Fruit fly (Drosophila melanogaster) whole organism, embryonic: ENCODE data around the gene Arp8.

Experiments
- Bdp1 ChIP-seq: fragments of 200-800 bp; sonication (Bioruptor generic); optimal IDR thresholded peaks from 3 replicates; lab custom pipeline; 2016; ENCODE audit warnings: missing biosample characterization, missing genetic modification characterization
- CG10147 ChIP-seq: fragments of 200-800 bp; sonication (Bioruptor generic); optimal IDR thresholded peaks from 2 replicates; lab custom pipeline; 2019; ENCODE audit warnings: missing biosample characterization, mild to moderate bottlenecking, missing genetic modification characterization, moderate library complexity
- CG10654 ChIP-seq: fragments of 200-800 bp; sonication (Bioruptor generic); optimal IDR thresholded peaks from 2 replicates; lab custom pipeline; 2016; ENCODE audit warnings: missing biosample characterization, missing genetic modification characterization
- CG10959 ChIP-seq: fragments of 200-800 bp; sonication (Bioruptor generic); IDR thresholded peaks from 2 replicates; pipeline ENCODE4 v1.3.6; 2022; ENCODE audit warnings: missing biosample characterization, missing genetic modification characterization
- CG11085 ChIP-seq: fragments of 200-800 bp; sonication (Bioruptor generic); IDR thresholded peaks from 2 replicates; pipeline ENCODE4 v1.3.6; 2022; ENCODE audit warnings: missing biosample characterization, missing genetic modification characterization
- CG11398 ChIP-seq: fragments of 200-800 bp; sonication (Bioruptor generic); optimal IDR thresholded peaks from 2 replicates; lab custom pipeline; 2016; ENCODE audit warnings: missing biosample characterization, missing genetic modification characterization
- CG13296 ChIP-seq: fragments of 200-800 bp; sonication (Bioruptor generic); optimal IDR thresholded peaks from 3 replicates; lab custom pipeline; 2018; ENCODE audit warnings: missing biosample characterization, mild to moderate bottlenecking, missing genetic modification characterization
- CG1602 ChIP-seq: fragments of 200-800 bp; sonication (Bioruptor generic); optimal IDR thresholded peaks from 3 replicates; lab custom pipeline; 2016; ENCODE audit warnings: missing biosample characterization, missing genetic modification characterization
- CG16863 ChIP-seq: fragments of 200-800 bp; sonication (Bioruptor generic); optimal IDR thresholded peaks from 3 replicates; lab custom pipeline; 2016; ENCODE audit warnings: missing biosample characterization, missing genetic modification characterization
- CG18011 ChIP-seq: fragments of 200-800 bp; sonication (Bioruptor generic); optimal IDR thresholded peaks from 2 replicates; lab custom pipeline; 2017; ENCODE audit warnings: missing biosample characterization, missing genetic modification characterization, mild to moderate bottlenecking, moderate library complexity, missing genotype
- CG31441 ChIP-seq: fragments of 200-800 bp; sonication (Bioruptor generic); IDR thresholded peaks from 2 replicates; pipeline ENCODE4 v1.3.6; 2022; ENCODE audit warnings: missing biosample characterization, missing genetic modification characterization
- CG32767 ChIP-seq: fragments of 200-800 bp; sonication (Bioruptor generic); IDR thresholded peaks from 2 replicates; pipeline ENCODE4 v1.3.6; 2022; ENCODE audit warnings: missing biosample characterization, missing genetic modification characterization
- CG4617 ChIP-seq: fragments of 200-800 bp; sonication (Bioruptor generic); optimal IDR thresholded peaks from 3 replicates; lab custom pipeline; 2016; ENCODE audit warnings: missing biosample characterization, missing genetic modification characterization, borderline replicate concordance
- CG4707 ChIP-seq: fragments of 200-800 bp; sonication (Bioruptor generic); optimal IDR thresholded peaks from 2 replicates; lab custom pipeline; 2018; ENCODE audit warnings: missing biosample characterization, mild to moderate bottlenecking, missing genetic modification characterization, moderate library complexity
- CG4820 ChIP-seq: fragments of 200-800 bp; sonication (Bioruptor generic); optimal IDR thresholded peaks from 3 replicates; lab custom pipeline; 2016; ENCODE audit warnings: missing biosample characterization, missing genetic modification characterization
- CG6689 ChIP-seq: fragments of 200-800 bp; sonication (Bioruptor generic); IDR thresholded peaks from 2 replicates; pipeline ENCODE4 v1.3.6; 2022; ENCODE audit warnings: missing biosample characterization, missing genetic modification characterization
- CG6791 ChIP-seq: fragments of 200-800 bp; sonication (Bioruptor generic); IDR thresholded peaks from 3 replicates; pipeline ENCODE4 v1.3.6; 2022; ENCODE audit warnings: missing biosample characterization, missing genetic modification characterization; ENCODE audit not compliant: partially characterized antibody
- CG7839 ChIP-seq: fragments of 200-800 bp; sonication (Bioruptor generic); optimal IDR thresholded peaks from 3 replicates; lab custom pipeline; 2018; ENCODE audit warnings: missing biosample characterization, mild to moderate bottlenecking, missing genetic modification characterization, moderate library complexity
- CG8281 ChIP-seq: fragments of 200-800 bp; sonication (Bioruptor generic); optimal IDR thresholded peaks from 2 replicates; lab custom pipeline; 2018; ENCODE audit warnings: missing biosample characterization, mild to moderate bottlenecking, missing genetic modification characterization, moderate library complexity
- CG8359 ChIP-seq: fragments of 200-800 bp; sonication (Bioruptor generic); optimal IDR thresholded peaks from 2 replicates; lab custom pipeline; 2017; ENCODE audit warnings: missing biosample characterization, mild to moderate bottlenecking, missing genetic modification characterization, borderline replicate concordance
- D ChIP-seq, 2 experiments: fragments of 200-800 bp in 1 of 2; fragments of >200 bp in 1 of 2; sonication (Bioruptor generic) in 1 of 2; optimal IDR thresholded peaks; 2 replicates in 1 of 2; 3 replicates in 1 of 2; lab custom pipeline; 2017; ENCODE audit warnings: mild to moderate bottlenecking in 1 of 2, missing biosample characterization in 1 of 2, missing genetic modification characterization in 1 of 2, missing genetic modification reagents in 1 of 2
- D19A ChIP-seq: fragments of 200-800 bp; optimal IDR thresholded peaks from 3 replicates; lab custom pipeline; 2019; ENCODE audit warnings: missing biosample characterization, mild to moderate bottlenecking, missing genetic modification characterization, moderate library complexity
- Dad ChIP-seq: fragments of 200-800 bp; sonication (Bioruptor generic); optimal IDR thresholded peaks from 3 replicates; lab custom pipeline; 2016; ENCODE audit warnings: missing biosample characterization, missing genetic modification characterization
- Dll ChIP-seq: fragments of 200-800 bp; sonication (Bioruptor generic); IDR thresholded peaks from 4 replicates; pipeline ENCODE4 v1.3.6; 2022; ENCODE audit warnings: missing biosample characterization, missing genetic modification characterization; ENCODE audit not compliant: partially characterized antibody
- Doc2 ChIP-seq: fragments of 200-800 bp; sonication (Bioruptor generic); IDR thresholded peaks from 2 replicates; pipeline ENCODE4 v1.3.6; 2022; ENCODE audit warnings: missing biosample characterization, missing genetic modification characterization
- Dp ChIP-seq: fragments of 200-800 bp; sonication (Bioruptor generic); optimal IDR thresholded peaks from 2 replicates; lab custom pipeline; 2018; ENCODE audit warnings: missing biosample characterization, mild to moderate bottlenecking, missing genetic modification characterization, moderate library complexity
- Drgx ChIP-seq: fragments of 200-800 bp; sonication (Bioruptor generic); IDR thresholded peaks from 2 replicates; pipeline ENCODE4 v1.3.6; 2022; ENCODE audit warnings: missing biosample characterization, missing genetic modification characterization
- Hey ChIP-seq: fragments of 200-800 bp; sonication (Bioruptor generic); optimal IDR thresholded peaks from 3 replicates; lab custom pipeline; 2018; ENCODE audit warnings: missing biosample characterization, mild to moderate bottlenecking, missing genetic modification characterization
- Hsf ChIP-seq: fragments of 200-800 bp; sonication (Bioruptor generic); optimal IDR thresholded peaks from 3 replicates; lab custom pipeline; 2016; ENCODE audit warnings: missing biosample characterization, missing genetic modification characterization
- MBD-R2 ChIP-seq: fragments of 200-800 bp; sonication (Bioruptor generic); IDR thresholded peaks from 2 replicates; pipeline ENCODE4 v1.3.6; 2022; ENCODE audit warnings: missing biosample characterization, missing genetic modification characterization
- NC2α ChIP-seq: fragments of 200-800 bp; sonication (Bioruptor generic); optimal IDR thresholded peaks from 2 replicates; lab custom pipeline; 2016; ENCODE audit warnings: missing biosample characterization, missing genetic modification characterization
- Ptx1 ChIP-seq: fragments of 200-800 bp; sonication (Bioruptor generic); IDR thresholded peaks from 2 replicates; pipeline ENCODE4 v1.3.6; 2022; ENCODE audit warnings: missing biosample characterization, missing genetic modification characterization
- Scr ChIP-seq: fragments of 200-800 bp; sonication (Bioruptor generic); IDR thresholded peaks from 2 replicates; pipeline ENCODE4 v1.3.6; 2022; ENCODE audit warnings: missing biosample characterization, missing genetic modification characterization; ENCODE audit not compliant: partially characterized antibody
- YL-1 ChIP-seq: fragments of 200-800 bp; sonication (Bioruptor generic); optimal IDR thresholded peaks from 3 replicates; lab custom pipeline; 2017; ENCODE audit warnings: missing biosample characterization, mild to moderate bottlenecking, missing genetic modification characterization
- ara ChIP-seq: fragments of 200-800 bp; sonication (Bioruptor generic); IDR thresholded peaks from 2 replicates; pipeline ENCODE4 v1.3.6; 2022; ENCODE audit warnings: missing biosample characterization, missing genetic modification characterization
- az2 ChIP-seq: fragments of 200-800 bp; sonication (Bioruptor generic); optimal IDR thresholded peaks from 3 replicates; lab custom pipeline; 2016; ENCODE audit warnings: missing biosample characterization, missing genetic modification characterization
- chm ChIP-seq: fragments of 200-800 bp; sonication (Bioruptor generic); IDR thresholded peaks from 2 replicates; pipeline ENCODE4 v1.3.6; 2022; ENCODE audit warnings: missing biosample characterization, missing genetic modification characterization
- chn ChIP-seq: fragments of 200-800 bp; sonication (Bioruptor generic); optimal IDR thresholded peaks from 2 replicates; lab custom pipeline; 2016; ENCODE audit warnings: missing biosample characterization, missing genetic modification characterization
- corto ChIP-seq: fragments of 200-800 bp; sonication (Bioruptor generic); optimal IDR thresholded peaks from 2 replicates; lab custom pipeline; 2016; ENCODE audit warnings: missing biosample characterization, mild to moderate bottlenecking, missing genetic modification characterization, moderate library complexity
- dmrt99B ChIP-seq: fragments of 200-800 bp; sonication (Bioruptor generic); optimal IDR thresholded peaks from 2 replicates; lab custom pipeline; 2018; ENCODE audit warnings: missing biosample characterization, mild to moderate bottlenecking, missing genetic modification characterization, moderate library complexity
- eyg ChIP-seq: fragments of 200-800 bp; sonication (Bioruptor generic); optimal IDR thresholded peaks from 3 replicates; lab custom pipeline; 2016; ENCODE audit warnings: missing biosample characterization, missing genetic modification characterization
- fru ChIP-seq: fragments of >200 bp; optimal IDR thresholded peaks from 2 replicates; lab custom pipeline; 2017
- hbn ChIP-seq: fragments of 200-800 bp; sonication (Bioruptor generic); IDR thresholded peaks from 2 replicates; pipeline ENCODE4 v1.3.6; 2022; ENCODE audit warnings: missing biosample characterization, missing genetic modification characterization; ENCODE audit not compliant: partially characterized antibody
- ken ChIP-seq: fragments of 200-800 bp; sonication (Bioruptor generic); IDR thresholded peaks from 3 replicates; pipeline ENCODE4 v1.3.6; 2022; ENCODE audit warnings: missing biosample characterization, missing genetic modification characterization
- oc ChIP-seq: fragments of 200-800 bp; sonication (Bioruptor generic); optimal IDR thresholded peaks from 2 replicates; lab custom pipeline; 2018; ENCODE audit warnings: missing biosample characterization, mild to moderate bottlenecking, missing genetic modification characterization, moderate library complexity
- otp ChIP-seq: fragments of 200-800 bp; sonication (Bioruptor generic); IDR thresholded peaks from 3 replicates; pipeline ENCODE4, ENCODE4 v1.3.6; 2022; ENCODE audit warnings: missing biosample characterization, missing genetic modification characterization
- peb ChIP-seq: fragments of 200-800 bp; sonication (Bioruptor generic); IDR thresholded peaks from 2 replicates; pipeline ENCODE4 v1.3.6; 2022; ENCODE audit warnings: missing biosample characterization, missing genetic modification characterization
- sob ChIP-seq: fragments of 200-800 bp; sonication (Bioruptor generic); IDR thresholded peaks from 2 replicates; pipeline ENCODE4 v1.3.6; 2022; ENCODE audit warnings: missing biosample characterization, missing genetic modification characterization
- trem ChIP-seq: fragments of 200-800 bp; optimal IDR thresholded peaks from 3 replicates; lab custom pipeline; 2019; ENCODE audit warnings: missing biosample characterization, mild to moderate bottlenecking, missing genetic modification characterization, moderate library complexity
- unc-4 ChIP-seq: fragments of 200-800 bp; sonication (Bioruptor generic); IDR thresholded peaks from 2 replicates; pipeline ENCODE4 v1.3.6; 2022; ENCODE audit warnings: missing biosample characterization, missing genetic modification characterization; ENCODE audit not compliant: partially characterized antibody
- zen ChIP-seq: fragments of 200-800 bp; sonication (Bioruptor generic); optimal IDR thresholded peaks from 3 replicates; lab custom pipeline; 2018; ENCODE audit warnings: missing biosample characterization, mild to moderate bottlenecking, missing genetic modification characterization, moderate library complexity

Arp8 gene

DNA sequence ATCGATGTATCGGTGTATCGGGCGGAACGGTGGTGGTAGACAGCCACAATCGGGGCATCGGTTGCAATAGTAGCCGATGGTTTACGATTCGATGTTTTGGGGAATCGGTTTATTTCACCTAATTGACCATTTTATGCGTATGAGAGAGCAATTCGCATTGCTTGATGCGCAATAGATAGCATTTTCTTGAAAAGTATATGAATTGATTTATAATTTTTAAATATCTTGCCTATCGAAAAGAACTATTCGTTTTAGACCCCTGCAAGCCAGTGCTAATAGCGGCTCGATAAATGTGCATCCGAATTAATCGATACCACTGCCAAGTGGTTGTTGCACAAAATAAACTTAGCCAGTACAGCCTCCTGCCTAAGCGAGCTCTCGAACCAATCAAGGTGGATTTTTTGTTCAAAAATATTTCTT, 26.6 kb upstream of the Arp8 start, which contains the start of gene mnb (continued):
- peak; percentile 82 for TF ChIP-seq Dp (GFP tag; lab: Kevin White, UChicago)
- TF ChIP-seq CG8281 = no peak
- TF ChIP-seq sob (GFP tag; lab: Robert Waterston, UW) = 0 out of 2 replicates have a peak, but pooled peaks have one; percentile 30
- peak; percentile 11 for TF ChIP-seq Hsf (GFP tag; lab: Kevin White, UChicago)
- no peak for TF ChIP-seq ken
- no peak for TF ChIP-seq chn (GFP tag; lab: Kevin White, UChicago)
- no peak for TF ChIP-seq ara (GFP tag; lab: Robert Waterston, UW)
- peak; percentile 26 for TF ChIP-seq CG16863
- TF ChIP-seq hbn (GFP tag; lab: Robert Waterston, UW) = peak; percentile 99
- TF ChIP-seq CG4617 (GFP tag; lab: Kevin White, UChicago) = no peak
- peak; percentile 22 for TF ChIP-seq Bdp1 (GFP tag; lab: Kevin White, UChicago)
- TF ChIP-seq chm (GFP tag; lab: Robert Waterston, UW) = no peak
- TF ChIP-seq otp (GFP tag; lab: Robert Waterston, UW) = no peak
- TF ChIP-seq corto (GFP tag; lab: Kevin White, UChicago) = no peak
- no peak for TF ChIP-seq az2 (GFP tag; lab: Kevin White, UChicago)
- TF ChIP-seq unc-4 (GFP tag; lab: Robert Waterston, UW) = peak; percentile 98
- TF ChIP-seq CG13296 (GFP tag; lab: Kevin White, UChicago) = no peak
- TF ChIP-seq CG10959 (GFP tag; lab: Robert Waterston, UW) = no peak
- TF ChIP-seq Hey (tag; lab: Kevin White, UChicago) = no peak
- TF ChIP-seq CG4820 (GFP tag; lab: Kevin White, UChicago) = no peak
- TF ChIP-seq Doc2 = no peak
- TF ChIP-seq CG18011 = no peak
- no peak for TF ChIP-seq dmrt99B (tag; lab: Kevin White, UChicago)
- TF ChIP-seq eyg = no peak
- TF ChIP-seq D19A (tag; lab: Kevin White, UChicago) = no peak
- no peak for TF ChIP-seq CG32767 (GFP tag; lab: Robert Waterston, UW)
- TF ChIP-seq CG6791 (GFP tag; lab: Robert Waterston, UW) = peak; percentile 98
- no peak for TF ChIP-seq CG11398
- no peak for TF ChIP-seq MBD-R2
- no peak for TF ChIP-seq CG1602 (GFP tag; lab: Kevin White, UChicago)
- no peak for TF ChIP-seq CG4707
- TF ChIP-seq Ptx1 = no peak
- no peak for TF ChIP-seq fru
- no peak for TF ChIP-seq peb (GFP tag; lab: Robert Waterston, UW)
- peak; percentile 99 for TF ChIP-seq Scr
- peak; percentile 99 for TF ChIP-seq Dll (GFP tag; lab: Robert Waterston, UW)
- no peak for TF ChIP-seq Dad (GFP tag; lab: Kevin White, UChicago)
- no peak for TF ChIP-seq oc (tag; lab: Kevin White, UChicago)
- TF ChIP-seq Drgx (GFP tag; lab: Robert Waterston, UW) = no peak
- TF ChIP-seq CG11085 (GFP tag; lab: Robert Waterston, UW) = no peak
- TF ChIP-seq YL-1 = no peak
- TF ChIP-seq D (optimal IDR thresholded peaks at IDR 0.05; lab: Kevin White, UChicago) = no peak
- no peak for TF ChIP-seq D (GFP tag; optimal IDR thresholded peaks at IDR 0.05; lab: Kevin White, UChicago)
- TF ChIP-seq CG6689 (GFP tag; lab: Robert Waterston, UW) = no peak
- peak; percentile 4 for TF ChIP-seq zen (tag; lab: Kevin White, UChicago)
- no peak for TF ChIP-seq CG31441 (GFP tag; lab: Robert Waterston, UW)
- TF ChIP-seq CG7839 (tag; lab: Kevin White, UChicago) = no peak
- no peak for TF ChIP-seq CG10654 (GFP tag; lab: Kevin White, UChicago)
- TF ChIP-seq CG8359 (GFP tag; lab: Kevin White, UChicago) = no peak
- TF ChIP-seq trem = peak; percentile 58
- no peak for TF ChIP-seq NC2α (GFP tag; lab: Kevin White, UChicago)
- TF ChIP-seq CG10147 (GFP tag; lab: Kevin White, UChicago) = no peak
